Worm (Caenorhabditis elegans) whole organism, L4 larva: ENCODE measurements around the gene D1005.10.

ENCODE experiments used
- F10B5.3 ChIP-seq: sonication (generic microtip); optimal IDR thresholded peaks from 2 replicates; lab custom pipeline; 2016; ENCODE audit warnings: mild to moderate bottlenecking, missing genetic modification characterization, missing compliant biosample characterization
- T26A8.4 ChIP-seq: fragments of 200-800 bp; sonication (Bioruptor generic); IDR thresholded peaks from 2 replicates; pipeline ENCODE4 v1.3.6; 2022; ENCODE audit warnings: missing genetic modification characterization, missing compliant biosample characterization
- Y5F2A.4 ChIP-seq: fragments of 200-800 bp; sonication (Bioruptor generic); optimal IDR thresholded peaks from 2 replicates; lab custom pipeline; 2018; ENCODE audit warnings: mild to moderate bottlenecking, missing genetic modification characterization, missing compliant biosample characterization
- ZK546.5 ChIP-seq, 2 experiments: sonication (generic microtip); optimal IDR thresholded peaks; 2 replicates each; lab custom pipeline; 2017; ENCODE audit warnings: missing biosample characterization in 2 of 2, missing genetic modification characterization in 2 of 2
- aha-1 ChIP-seq: fragments of 150-350 bp; peaks from one replicate; lab custom pipeline; 2014; ENCODE audit warnings: missing biosample characterization, missing genetic modification characterization
- arid-1 ChIP-seq: fragments of 200-800 bp; sonication (Bioruptor generic); conservative IDR thresholded peaks from 2 replicates; pipeline ENCODE4 v1.3.6; 2022; ENCODE audit warnings: missing genetic modification reagents, missing genetic modification characterization, missing compliant biosample characterization
- attf-4 ChIP-seq: sonication (generic microtip); optimal IDR thresholded peaks from 3 replicates; lab custom pipeline; 2017; ENCODE audit warnings: missing biosample characterization, missing genetic modification characterization
- ctbp-1 ChIP-seq: fragments of 200-800 bp; sonication (Bioruptor generic); IDR thresholded peaks from 2 replicates; pipeline ENCODE4 v1.3.6; 2022; ENCODE audit warnings: missing genetic modification reagents, missing genetic modification characterization, missing compliant biosample characterization
- daf-16 ChIP-seq, 3 experiments: sonication (generic microtip); optimal IDR thresholded peaks; 2 replicates each; lab custom pipeline; 2016 to 2017; ENCODE audit warnings: missing genetic modification characterization in 3 of 3, missing genetic modification reagents in 3 of 3, mild to moderate bottlenecking in 2 of 3, missing compliant biosample characterization in 2 of 3, missing biosample characterization in 1 of 3, moderate library complexity in 1 of 3
- daf-19 ChIP-seq: fragments of 200-800 bp; sonication (Bioruptor generic); conservative IDR thresholded peaks from 2 replicates; pipeline ENCODE4 v1.3.6; 2022; ENCODE audit warnings: missing genetic modification characterization, missing compliant biosample characterization
- dmd-6 ChIP-seq: fragments of 200-800 bp; sonication (Bioruptor generic); IDR thresholded peaks from 2 replicates; pipeline ENCODE4 v1.3.6; 2022; ENCODE audit warnings: missing genetic modification reagents, missing genetic modification characterization, missing compliant biosample characterization
- dpl-1 ChIP-seq: fragments of 150-350 bp; optimal IDR thresholded peaks from 2 replicates; lab custom pipeline; 2014; ENCODE audit warnings: missing biosample characterization, missing genetic modification reagents, missing genetic modification characterization
- dve-1 ChIP-seq: sonication (generic microtip); optimal IDR thresholded peaks from 2 replicates; lab custom pipeline; 2017; ENCODE audit warnings: antibody characterized with exemption, mild to moderate bottlenecking, missing genetic modification characterization, missing compliant biosample characterization; ENCODE audit not compliant: insufficient read depth
- egl-43 ChIP-seq: fragments of 200-800 bp; sonication (Bioruptor generic); IDR thresholded peaks from 2 replicates; pipeline ENCODE4 v1.3.6; 2022; ENCODE audit warnings: missing genetic modification reagents, missing genetic modification characterization, missing compliant biosample characterization
- hif-1 ChIP-seq, 2 experiments: sonication (generic microtip); optimal IDR thresholded peaks; 2 replicates each; lab custom pipeline; 2016 to 2017; ENCODE audit warnings: missing compliant biosample characterization in 2 of 2, missing genetic modification characterization in 2 of 2, missing genetic modification reagents in 2 of 2, missing genotype in 2 of 2, mild to moderate bottlenecking in 1 of 2
- hlh-30 ChIP-seq: sonication (generic microtip); optimal IDR thresholded peaks from 2 replicates; lab custom pipeline; 2017; ENCODE audit warnings: antibody characterized with exemption, mild to moderate bottlenecking, missing genetic modification characterization, missing compliant biosample characterization; ENCODE audit not compliant: insufficient read depth
- hmg-1.1 ChIP-seq: fragments of 200-800 bp; sonication (Bioruptor generic); IDR thresholded peaks from 2 replicates; pipeline ENCODE4 v1.3.6; 2022; ENCODE audit warnings: missing genetic modification reagents, missing genetic modification characterization, missing compliant biosample characterization
- jun-1 ChIP-seq: fragments of 150-350 bp; optimal IDR thresholded peaks from 2 replicates; lab custom pipeline; 2014; ENCODE audit warnings: missing biosample characterization, missing genetic modification reagents, missing genetic modification characterization
- lim-7 ChIP-seq: fragments of 200-800 bp; sonication (Bioruptor generic); IDR thresholded peaks from 2 replicates; pipeline ENCODE4 v1.3.6; 2022; ENCODE audit warnings: missing genetic modification characterization, missing compliant biosample characterization
- lin-1 ChIP-seq: fragments of 200-800 bp; sonication (Bioruptor generic); IDR thresholded peaks from 2 replicates; pipeline ENCODE4 v1.3.6; 2022; ENCODE audit warnings: missing genetic modification reagents, missing genetic modification characterization, missing compliant biosample characterization
- lin-38 ChIP-seq: fragments of 200-800 bp; sonication (Bioruptor generic); IDR thresholded peaks from 2 replicates; pipeline ENCODE4 v1.3.6; 2022; ENCODE audit warnings: missing genetic modification reagents, missing genetic modification characterization, missing compliant biosample characterization
- lsy-2 ChIP-seq, 2 experiments: fragments of 150-350 bp in 1 of 2; sonication (generic microtip) in 1 of 2; optimal IDR thresholded peaks; 2 replicates each; lab custom pipeline; 2014 to 2017; ENCODE audit warnings: missing biosample characterization in 2 of 2, missing genetic modification characterization in 2 of 2
- madf-9 ChIP-seq: fragments of 200-800 bp; sonication (Bioruptor generic); conservative IDR thresholded peaks from 2 replicates; pipeline ENCODE4 v1.3.6; 2022; ENCODE audit warnings: missing genetic modification reagents, missing genetic modification characterization, missing compliant biosample characterization
- mdl-1 ChIP-seq, 2 experiments: fragments of 150-350 bp in 1 of 2; sonication (generic microtip) in 1 of 2; optimal IDR thresholded peaks; 2 replicates each; lab custom pipeline; 2014 to 2017; ENCODE audit warnings: missing biosample characterization in 2 of 2, missing genetic modification characterization in 2 of 2
- mxl-3 ChIP-seq: fragments of 200-800 bp; sonication (Bioruptor generic); optimal IDR thresholded peaks from 2 replicates; lab custom pipeline; 2018; ENCODE audit warnings: mild to moderate bottlenecking, missing genetic modification characterization, missing compliant biosample characterization
- nhr-25 ChIP-seq: sonication (generic microtip); optimal IDR thresholded peaks from 2 replicates; lab custom pipeline; 2017; ENCODE audit warnings: missing genetic modification characterization, mild to moderate bottlenecking, missing compliant biosample characterization, antibody characterized with exemption, moderate library complexity, borderline replicate concordance; ENCODE audit not compliant: insufficient read depth
- nhr-42 ChIP-seq: fragments of 200-800 bp; sonication (Bioruptor generic); IDR thresholded peaks from 2 replicates; pipeline ENCODE4 v1.3.6; 2022; ENCODE audit warnings: missing genetic modification characterization, missing compliant biosample characterization
- nhr-6 ChIP-seq: fragments of 150-350 bp; optimal IDR thresholded peaks from 2 replicates; lab custom pipeline; 2014; ENCODE audit warnings: missing biosample characterization, missing genetic modification characterization
- nhr-76 ChIP-seq: fragments of 150-350 bp; optimal IDR thresholded peaks from 2 replicates; lab custom pipeline; 2014; ENCODE audit warnings: missing biosample characterization, missing genetic modification characterization
- sdz-12 ChIP-seq: fragments of 200-800 bp; sonication (Bioruptor generic); optimal IDR thresholded peaks from 2 replicates; lab custom pipeline; 2018; ENCODE audit warnings: mild to moderate bottlenecking, missing genetic modification characterization, missing compliant biosample characterization
- set-16 ChIP-seq: fragments of 200-800 bp; sonication (Bioruptor generic); IDR thresholded peaks from 2 replicates; pipeline ENCODE4 v1.3.6; 2022; ENCODE audit warnings: missing genetic modification reagents, missing genetic modification characterization, missing compliant biosample characterization
- tag-97 ChIP-seq: fragments of 200-800 bp; sonication (Bioruptor generic); IDR thresholded peaks from 2 replicates; pipeline ENCODE4 v1.3.6; 2022; ENCODE audit warnings: missing genetic modification characterization, missing compliant biosample characterization
- unc-39 ChIP-seq: sonication (generic microtip); optimal IDR thresholded peaks from 2 replicates; lab custom pipeline; 2017; ENCODE audit warnings: missing biosample characterization, missing genetic modification characterization
- unc-62 ChIP-seq, 3 experiments: fragments of 150-350 bp in 1 of 3; sonication (generic microtip); optimal IDR thresholded peaks in 2 of 3; peaks in 1 of 3; 1 replicate in 1 of 3; 2 replicates in 2 of 3; lab custom pipeline; 2014 to 2017; ENCODE audit warnings: missing biosample characterization in 3 of 3, missing genetic modification characterization in 3 of 3, missing genetic modification reagents in 3 of 3, missing genotype in 1 of 3
- vab-7 ChIP-seq: fragments of 200-800 bp; sonication (Bioruptor generic); IDR thresholded peaks from 2 replicates; pipeline ENCODE4 v1.3.6; 2022; ENCODE audit warnings: missing genetic modification reagents, missing genetic modification characterization, missing compliant biosample characterization
- zag-1 ChIP-seq: fragments of 150-350 bp; optimal IDR thresholded peaks from 2 replicates; lab custom pipeline; 2014; ENCODE audit warnings: missing biosample characterization, missing genetic modification characterization
- zip-11 ChIP-seq: fragments of 200-800 bp; sonication (Bioruptor generic); IDR thresholded peaks from 2 replicates; pipeline ENCODE4 v1.3.6; 2022; ENCODE audit warnings: missing genetic modification characterization, missing compliant biosample characterization
- zip-2 ChIP-seq: fragments of 150-350 bp; optimal IDR thresholded peaks from 2 replicates; lab custom pipeline; 2014; ENCODE audit warnings: missing biosample characterization, missing genetic modification characterization

Gene D1005.10

DNA sequence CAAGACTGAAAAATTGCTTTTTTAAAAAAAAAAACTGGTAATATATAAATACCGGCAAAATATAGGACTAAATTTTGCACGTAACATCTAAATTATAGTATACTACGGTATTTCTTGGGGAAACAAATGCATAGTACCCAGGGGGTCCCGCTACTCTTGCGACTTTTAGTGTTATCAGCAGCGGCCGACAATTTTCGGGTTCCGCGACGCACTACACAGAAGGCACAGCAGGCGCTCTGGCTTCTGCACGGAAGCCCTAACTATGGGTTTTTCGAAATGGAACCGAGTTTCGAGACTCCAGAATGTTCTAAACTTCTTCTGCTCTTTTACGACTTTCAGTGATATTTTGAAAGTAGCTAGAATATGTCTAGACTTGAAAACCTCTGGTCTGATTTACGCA, 30.6 kb upstream of the D1005.10 start:
- TF ChIP-seq ctbp-1 (no peak), hlh-30 (tag; lab: Kevin White, UChicago) (no peak), aha-1 (tag; lab: Kevin White, UChicago) (peak; percentile 68), unc-62 (GFP tag; optimal IDR thresholded peaks at IDR 0.05 in 1 of 2; lab: Kevin White, UChicago) (peak in 1 of 2 experiments; percentile 81), unc-62 (tag; optimal IDR thresholded peaks at IDR 0.05; lab: Kevin White, UChicago) (no peak), zip-2 (tag; lab: Kevin White, UChicago) (no peak), hmg-1.1 (GFP tag; lab: Robert Waterston, UW) (no peak), nhr-25 (tag; lab: Kevin White, UChicago) (no peak), F10B5.3 (tag; lab: Kevin White, UChicago) (no peak)
- TF ChIP-seq, all 104 proteins: peak for 2

ce11 chrX:1513153-1513552, 27.2 kb upstream of the D1005.10 start:
- TF ChIP-seq set-16 (GFP tag; lab: Robert Waterston, UW): peak; percentile 19; the same call in 1 of the 2 replicates
- TF ChIP-seq Y5F2A.4 (GFP tag; lab: Kevin White, UChicago): no peak
- 0 out of 2 replicates have a peak, but pooled peaks have one; percentile 35 for TF ChIP-seq lim-7 (GFP tag; lab: Robert Waterston, UW)
- peak; percentile 97 for TF ChIP-seq aha-1 (tag; lab: Kevin White, UChicago)
- TF ChIP-seq dpl-1 (GFP tag; lab: Kevin White, UChicago): no peak
- no peak for TF ChIP-seq egl-43
- TF ChIP-seq ZK546.5 (tag; optimal IDR thresholded peaks at IDR 0.05; lab: Kevin White, UChicago): no peak
- no peak for TF ChIP-seq lsy-2 (tag; optimal IDR thresholded peaks at IDR 0.05; lab: Kevin White, UChicago)

DNA sequence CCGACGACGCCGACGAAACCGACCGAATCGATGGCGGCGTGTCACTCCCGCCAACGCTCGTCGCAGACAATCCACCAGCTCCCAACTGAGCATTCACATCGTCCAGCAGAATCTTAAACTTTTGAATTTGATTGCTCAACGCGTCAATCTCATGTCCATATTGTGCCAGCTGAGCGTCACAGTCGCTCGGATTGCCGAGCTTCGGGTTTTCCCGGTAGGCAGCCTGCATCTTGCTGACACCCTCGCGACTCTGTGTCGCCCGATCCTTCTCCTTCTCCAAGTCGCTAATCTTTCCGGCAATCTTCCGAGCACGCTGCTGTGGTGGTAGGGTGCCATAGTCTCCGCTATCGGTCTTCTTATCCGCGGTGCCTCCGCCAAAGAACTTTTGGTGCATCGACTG, 26.3 kb upstream of the D1005.10 start:
- TF ChIP-seq aha-1 (tag; lab: Kevin White, UChicago) (peak; percentile 48), nhr-42 (no peak), set-16 (GFP tag; lab: Robert Waterston, UW) (peak; percentile 80), daf-16 (GFP tag; optimal IDR thresholded peaks at IDR 0.05; lab: Kevin White, UChicago) (no peak), daf-16 (tag; optimal IDR thresholded peaks at IDR 0.05; lab: Kevin White, UChicago) (no peak)

- peak; percentile 90 for TF ChIP-seq set-16 (GFP tag; lab: Robert Waterston, UW)
- TF ChIP-seq, all 104 proteins: peak for 1; not testable (repeated sequence) for 103
Observed at ce11 chrX:1508910-1509309, 22.9 kb upstream of the D1005.10 start.

DNA sequence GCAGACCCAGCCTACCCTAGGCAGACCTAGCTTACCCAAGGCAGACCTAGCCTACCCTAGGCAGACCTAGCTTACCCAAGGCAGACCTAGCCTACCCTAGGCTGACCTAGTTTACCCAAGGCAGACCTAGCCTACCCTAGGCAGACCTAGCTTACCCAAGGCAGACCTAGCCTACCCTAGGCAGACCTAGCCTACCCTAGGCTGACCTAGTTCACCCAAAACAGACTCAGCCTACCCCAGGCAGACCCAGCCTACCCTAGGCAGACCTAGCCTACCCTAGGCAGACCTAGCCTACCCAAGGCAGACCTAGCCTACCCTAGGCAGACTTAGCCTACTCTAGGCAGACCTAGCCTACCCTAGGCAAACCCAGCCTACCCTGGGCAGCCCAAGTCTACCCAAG, 22.5 kb upstream of the D1005.10 start:
- TF ChIP-seq vab-7 (GFP tag; lab: Robert Waterston, UW): peak; percentile 53; the same call in 1 of the 2 replicates
- 0 out of 2 replicates have a peak, but pooled peaks have one; percentile 8 for TF ChIP-seq lin-38

DNA sequence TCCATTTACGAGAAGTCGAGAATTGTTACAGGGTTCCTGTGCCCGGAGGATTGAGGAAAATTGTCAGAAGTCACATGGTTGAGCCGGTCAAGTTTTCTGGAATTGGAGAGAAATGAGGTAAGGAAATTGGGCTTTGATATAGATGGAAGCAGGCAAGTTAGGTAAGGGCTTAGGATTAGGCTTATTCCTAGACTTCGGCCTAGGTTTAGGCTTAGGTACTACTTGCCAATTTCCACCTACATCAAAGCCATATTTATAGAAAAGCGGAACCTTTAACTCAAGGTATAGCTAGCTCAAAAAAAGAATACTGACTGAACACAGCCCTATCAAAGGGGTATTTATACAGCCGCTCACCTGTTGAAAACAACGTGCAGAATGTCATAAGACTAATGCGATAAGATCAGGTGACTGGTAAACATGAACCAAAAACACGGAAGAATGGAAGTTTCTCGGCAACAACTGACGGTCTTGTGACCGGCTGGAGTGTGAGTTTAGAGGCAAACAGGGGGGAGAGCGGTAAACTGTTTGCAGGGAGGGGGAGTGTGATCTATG, 18.6 kb upstream of the D1005.10 start:
- TF ChIP-seq set-16 (GFP tag; lab: Robert Waterston, UW): peak; percentile 59; the same call in 1 of the 2 replicates
- peak; percentile 89 for TF ChIP-seq dmd-6 (GFP tag; lab: Robert Waterston, UW)
- TF ChIP-seq zip-11 (GFP tag; lab: Robert Waterston, UW): no peak
- TF ChIP-seq daf-19 (GFP tag; lab: Robert Waterston, UW): no peak
- TF ChIP-seq attf-4 (tag; lab: Kevin White, UChicago): no peak
- 0 out of 2 replicates have a peak, but pooled peaks have one; percentile 56 for TF ChIP-seq T26A8.4 (GFP tag; lab: Robert Waterston, UW)
- peak; percentile 12 for TF ChIP-seq sdz-12 (GFP tag; lab: Kevin White, UChicago)
- peak; percentile 57; the same call in 1 of the 2 replicates for TF ChIP-seq lin-1 (GFP tag; lab: Robert Waterston, UW)
- no peak for TF ChIP-seq tag-97
- peak; percentile 86 to 98 for TF ChIP-seq hif-1 (tag; optimal IDR thresholded peaks at IDR 0.05; lab: Kevin White, UChicago)
- TF ChIP-seq nhr-76 (tag; lab: Kevin White, UChicago): no peak
- TF ChIP-seq unc-39 (tag; lab: Kevin White, UChicago): no peak
- 0 out of 2 replicates have a peak, but pooled peaks have one; percentile 12 for TF ChIP-seq madf-9
- peak; percentile 60 for TF ChIP-seq mxl-3 (GFP tag; lab: Kevin White, UChicago)
- peak; percentile 82 to 84 for TF ChIP-seq mdl-1 (tag; optimal IDR thresholded peaks at IDR 0.05; lab: Kevin White, UChicago)
- peak; percentile 68 for TF ChIP-seq nhr-6 (tag; lab: Kevin White, UChicago)
- peak; percentile 99 for TF ChIP-seq hlh-30 (tag; lab: Kevin White, UChicago)
- peak; percentile 74 for TF ChIP-seq jun-1 (tag; lab: Kevin White, UChicago)
- peak; percentile 67 to 69 for TF ChIP-seq lsy-2 (tag; optimal IDR thresholded peaks at IDR 0.05; lab: Kevin White, UChicago)
- no peak for TF ChIP-seq zag-1 (tag; lab: Kevin White, UChicago)
- no peak for TF ChIP-seq arid-1
- TF ChIP-seq dve-1: peak; percentile 96
